Fruit fly (Drosophila melanogaster): Measurements from ENCODE around the gene betaCOP.

The betaCOP gene

DNA sequence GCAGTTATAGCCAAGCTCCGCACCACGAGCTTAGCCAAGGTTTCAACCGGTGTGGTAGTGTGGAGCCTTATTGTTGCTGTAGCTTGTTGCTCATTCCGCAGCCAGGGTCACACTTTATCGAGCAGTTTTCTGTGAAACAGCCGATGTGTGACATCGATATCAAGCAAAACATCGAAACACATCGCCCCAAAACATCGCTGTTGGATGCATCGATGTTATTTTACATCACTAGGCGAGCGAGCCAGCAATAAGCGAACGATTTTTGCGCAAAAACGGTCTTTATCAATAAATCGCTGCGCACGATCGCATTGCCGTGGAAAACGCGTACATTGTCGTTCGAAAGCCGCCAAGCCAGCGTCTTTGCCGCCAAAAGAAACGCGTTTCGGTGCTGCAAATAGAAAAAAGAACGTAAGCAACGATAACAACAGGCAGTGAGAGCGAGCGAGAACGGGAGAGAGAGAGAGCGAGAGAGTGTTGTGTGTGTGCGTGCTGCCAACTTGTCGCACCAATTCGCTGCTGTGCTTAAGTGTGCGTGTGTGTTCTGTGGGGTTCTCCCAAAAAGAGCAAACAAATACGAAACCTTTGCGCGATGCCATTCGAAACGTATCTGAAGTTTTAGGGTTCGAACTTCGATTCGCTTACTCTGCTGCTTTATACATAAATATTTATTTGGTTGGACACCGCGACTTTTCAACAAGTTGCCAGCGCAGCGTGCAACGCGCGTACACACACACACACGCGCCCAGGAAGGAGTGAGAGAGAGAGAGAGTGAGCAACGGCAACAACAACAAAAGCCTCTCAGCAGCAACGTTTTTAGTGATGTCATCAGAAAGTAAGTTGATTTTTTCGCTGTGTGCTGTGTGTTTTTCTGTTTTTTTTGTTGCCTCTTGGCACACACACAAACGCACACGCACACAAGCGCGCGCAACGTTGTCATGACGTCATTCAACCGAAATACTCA lies 14.0 kb downstream of the betaCOP start (continued):
- TF ChIP-seq E2f2 (GFP tag; IDR thresholded peaks at IDR 0.05) (peak; percentile 94), CG4404 (GFP tag; IDR thresholded peaks at IDR 0.05) (no peak), H2.0 (GFP tag; IDR thresholded peaks at IDR 0.05) (no peak), CoRest (tag; optimal IDR thresholded peaks at IDR 0.05) (peak; percentile 42), Elba2 (GFP tag; optimal IDR thresholded peaks at IDR 0.05) (no peak), Sry-β (GFP tag; optimal IDR thresholded peaks at IDR 0.05) (no peak), CG31441 (GFP tag; IDR thresholded peaks at IDR 0.05) (peak; percentile 60), CG2712 (tag; optimal IDR thresholded peaks at IDR 0.05) (peak; percentile 24), Dip3 (GFP tag; optimal IDR thresholded peaks at IDR 0.05) (peak; percentile 35), ewg (GFP tag; optimal IDR thresholded peaks at IDR 0.05) (no peak), NC2β (GFP tag; optimal IDR thresholded peaks at IDR 0.05) (no peak), CG6175 (GFP tag; IDR thresholded peaks at IDR 0.05) (peak; percentile 45; the same call in 1 of the 3 replicates), unc-4 (GFP tag; IDR thresholded peaks at IDR 0.05; ENCODE audit: partially characterized antibody) (peak; percentile 98), onecut (GFP tag; IDR thresholded peaks at IDR 0.05) (peak; percentile 28), sc (optimal IDR thresholded peaks at IDR 0.05) (no peak), sc (GFP tag; optimal IDR thresholded peaks at IDR 0.05) (no peak), nau (GFP tag; optimal IDR thresholded peaks at IDR 0.05) (no peak), aop (GFP tag; IDR thresholded peaks at IDR 0.05) (no peak), luna (GFP tag; optimal IDR thresholded peaks at IDR 0.05) (peak; percentile 11), nerfin-2 (GFP tag; IDR thresholded peaks at IDR 0.05; ENCODE audit: partially characterized antibody) (peak; percentile 96), ssp (GFP tag; IDR thresholded peaks at IDR 0.05) (peak; percentile 52), CG32767 (GFP tag; IDR thresholded peaks at IDR 0.05) (no peak; the same call in 1 of the 2 replicates), dpn (GFP tag; optimal IDR thresholded peaks at IDR 0.05) (peak; percentile 17 to 50), Bdp1 (GFP tag; optimal IDR thresholded peaks at IDR 0.05) (peak; percentile 47), bbx (GFP tag; IDR thresholded peaks at IDR 0.05; ENCODE audit: partially characterized antibody) (peak; percentile 99), CG6765 (GFP tag; optimal IDR thresholded peaks at IDR 0.05) (no peak), CkIIα-i1 (GFP tag; IDR thresholded peaks at IDR 0.05) (no peak), amos (GFP tag; IDR thresholded peaks at IDR 0.05; ENCODE audit: partially characterized antibody) (peak; percentile 99), br (optimal IDR thresholded peaks at IDR 0.05) (no peak), pfk (GFP tag; optimal IDR thresholded peaks at IDR 0.05) (peak; percentile 16), CG17359 (tag; optimal IDR thresholded peaks at IDR 0.05) (no peak), usp (GFP tag; optimal IDR thresholded peaks at IDR 0.05) (no peak), gce (GFP tag; IDR thresholded peaks at IDR 0.05) (no peak), trem (tag; optimal IDR thresholded peaks at IDR 0.05) (peak; percentile 99), CG2129 (GFP tag; IDR thresholded peaks at IDR 0.05; ENCODE audit: partially characterized antibody) (peak; percentile 95), Lpt (GFP tag; optimal IDR thresholded peaks at IDR 0.05) (no peak), schlank (tag; optimal IDR thresholded peaks at IDR 0.05) (no peak), Dref (GFP tag; IDR thresholded peaks at IDR 0.05) (peak; percentile 93), Ets97D (GFP tag; optimal IDR thresholded peaks at IDR 0.05) (peak; percentile 95), ems (GFP tag; optimal IDR thresholded peaks at IDR 0.05) (peak; percentile 36), NC2α (GFP tag; optimal IDR thresholded peaks at IDR 0.05) (no peak), z (GFP tag; IDR thresholded peaks at IDR 0.05) (no peak), salm (tag; optimal IDR thresholded peaks at IDR 0.05) (no peak), sisA (GFP tag; IDR thresholded peaks at IDR 0.05) (no peak), tx (GFP tag; optimal IDR thresholded peaks at IDR 0.05) (no peak), CG16815 (GFP tag; optimal IDR thresholded peaks at IDR 0.05) (no peak), CG10366 (GFP tag; IDR thresholded peaks at IDR 0.05) (no peak), CG15479 (GFP tag; optimal IDR thresholded peaks at IDR 0.05) (peak; percentile 85), CG1529 (GFP tag; optimal IDR thresholded peaks at IDR 0.05) (no peak), Optix (GFP tag; IDR thresholded peaks at IDR 0.05) (no peak)
